Fruit fly (Drosophila melanogaster) Kc167 (cell line): ENCODE measurements around the gene Naa80.

Source experiments
- Myc ChIP-seq: fragments of >200 bp; optimal IDR thresholded peaks from 2 replicates; lab custom pipeline; 2017; ENCODE audit warnings: missing external identifiers
- Sin3A ChIP-seq: fragments of >200 bp; optimal IDR thresholded peaks from 2 replicates; lab custom pipeline; 2018; ENCODE audit warnings: missing external identifiers
- h ChIP-seq: fragments of >200 bp; optimal IDR thresholded peaks from 3 replicates; lab custom pipeline; 2018; ENCODE audit warnings: missing external identifiers
- insv ChIP-seq: fragments of >200 bp; optimal IDR thresholded peaks from 3 replicates; lab custom pipeline; 2018; ENCODE audit warnings: missing external identifiers
- psq ChIP-seq: fragments of >200 bp; optimal IDR thresholded peaks from 2 replicates; lab custom pipeline; 2017; ENCODE audit warnings: missing external identifiers
- ttk ChIP-seq: sonication (Bioruptor generic); optimal IDR thresholded peaks from 2 replicates; lab custom pipeline; 2017; ENCODE audit warnings: missing external identifiers

- TF ChIP-seq psq (lab: Kevin White, UChicago): no peak
- no peak for TF ChIP-seq h
- TF ChIP-seq insv (lab: Kevin White, UChicago): no peak
- no peak for TF ChIP-seq Sin3A (lab: Kevin White, UChicago)
- TF ChIP-seq Myc (lab: Kevin White, UChicago): no peak
- no peak for TF ChIP-seq ttk (lab: Kevin White, UChicago)
These were observed 4.4 kb upstream of the Naa80 start, which contains the start of the genes Snap24 and CG8478 for dm6 chr3R:9762955-9763931.
